Fruit fly (Drosophila melanogaster) whole organism, embryonic: ENCODE results near the gene CG43895.

Source experiments
- BEAF-32 ChIP-seq: fragments of 200-800 bp; sonication (Bioruptor generic); optimal IDR thresholded peaks from 3 replicates; lab custom pipeline; 2017; ENCODE audit warnings: missing biosample characterization, missing genetic modification characterization, mild to moderate bottlenecking, moderate library complexity, missing genetic modification reagents
- CG10147 ChIP-seq: fragments of 200-800 bp; sonication (Bioruptor generic); optimal IDR thresholded peaks from 2 replicates; lab custom pipeline; 2019; ENCODE audit warnings: missing biosample characterization, mild to moderate bottlenecking, missing genetic modification characterization, moderate library complexity
- CG10321 ChIP-seq: fragments of 200-800 bp; sonication (Bioruptor generic); IDR thresholded peaks from 2 replicates; pipeline ENCODE4 v1.3.6; 2022; ENCODE audit warnings: missing biosample characterization, missing genetic modification characterization
- CG10959 ChIP-seq: fragments of 200-800 bp; sonication (Bioruptor generic); IDR thresholded peaks from 2 replicates; pipeline ENCODE4 v1.3.6; 2022; ENCODE audit warnings: missing biosample characterization, missing genetic modification characterization
- CG11456 ChIP-seq: fragments of 200-800 bp; sonication (Bioruptor generic); IDR thresholded peaks from 3 replicates; pipeline ENCODE4 v1.3.6; 2022; ENCODE audit warnings: missing biosample characterization, missing genetic modification characterization
- CG12236 ChIP-seq: fragments of 200-800 bp; sonication (Bioruptor generic); optimal IDR thresholded peaks from 2 replicates; lab custom pipeline; 2016; ENCODE audit warnings: missing biosample characterization, missing genetic modification characterization
- CG1233 ChIP-seq: fragments of 200-800 bp; sonication (Bioruptor generic); optimal IDR thresholded peaks from 4 replicates; lab custom pipeline; 2018; ENCODE audit warnings: missing biosample characterization, mild to moderate bottlenecking, missing genetic modification characterization
- CG13123 ChIP-seq: fragments of 200-800 bp; sonication (Bioruptor generic); optimal IDR thresholded peaks from 2 replicates; lab custom pipeline; 2016; ENCODE audit warnings: missing biosample characterization, missing genetic modification characterization
- CG13894 ChIP-seq: fragments of 200-800 bp; sonication (Bioruptor generic); optimal IDR thresholded peaks from 3 replicates; lab custom pipeline; 2018; ENCODE audit warnings: missing biosample characterization, mild to moderate bottlenecking, missing genetic modification characterization, moderate library complexity
- CG14860 ChIP-seq: fragments of 200-800 bp; sonication (Bioruptor generic); IDR thresholded peaks from 3 replicates; pipeline ENCODE4 v1.3.6; 2022; ENCODE audit warnings: missing biosample characterization, missing genetic modification characterization; ENCODE audit not compliant: partially characterized antibody
- CG1602 ChIP-seq: fragments of 200-800 bp; sonication (Bioruptor generic); optimal IDR thresholded peaks from 3 replicates; lab custom pipeline; 2016; ENCODE audit warnings: missing biosample characterization, missing genetic modification characterization
- CG17802 ChIP-seq: fragments of 200-800 bp; sonication (Bioruptor generic); optimal IDR thresholded peaks from 2 replicates; lab custom pipeline; 2018; ENCODE audit warnings: missing biosample characterization, mild to moderate bottlenecking, missing genetic modification characterization, moderate library complexity
- CG3163 ChIP-seq: fragments of 200-800 bp; sonication (Bioruptor generic); optimal IDR thresholded peaks from 3 replicates; lab custom pipeline; 2016; ENCODE audit warnings: missing biosample characterization, missing genetic modification characterization
- CG34376 ChIP-seq: fragments of 200-800 bp; sonication (Bioruptor generic); optimal IDR thresholded peaks from 2 replicates; lab custom pipeline; 2018; ENCODE audit warnings: missing biosample characterization, mild to moderate bottlenecking, missing genetic modification characterization
- CG3838 ChIP-seq: fragments of 200-800 bp; sonication (Bioruptor generic); optimal IDR thresholded peaks from 3 replicates; lab custom pipeline; 2016; ENCODE audit warnings: missing biosample characterization, missing genetic modification characterization
- CG4730 ChIP-seq: fragments of 200-800 bp; sonication (Bioruptor generic); IDR thresholded peaks from 2 replicates; pipeline ENCODE4 v1.3.6; 2022; ENCODE audit warnings: missing biosample characterization, missing genetic modification characterization
- CG5953 ChIP-seq: fragments of 200-800 bp; sonication (Bioruptor generic); IDR thresholded peaks from 2 replicates; pipeline ENCODE4 v1.3.6; 2022; ENCODE audit warnings: missing biosample characterization, missing genetic modification characterization
- CG6689 ChIP-seq: fragments of 200-800 bp; sonication (Bioruptor generic); IDR thresholded peaks from 2 replicates; pipeline ENCODE4 v1.3.6; 2022; ENCODE audit warnings: missing biosample characterization, missing genetic modification characterization
- CG6854 ChIP-seq: fragments of 200-800 bp; sonication (Bioruptor generic); optimal IDR thresholded peaks from 3 replicates; lab custom pipeline; 2017; ENCODE audit warnings: missing biosample characterization, mild to moderate bottlenecking, missing genetic modification characterization
- CG7271 ChIP-seq: fragments of 200-800 bp; sonication (Bioruptor generic); optimal IDR thresholded peaks from 2 replicates; lab custom pipeline; 2018; ENCODE audit warnings: missing biosample characterization, mild to moderate bottlenecking, missing genetic modification characterization, moderate library complexity
- CG7963 ChIP-seq: fragments of 200-800 bp; sonication (Bioruptor generic); IDR thresholded peaks from 3 replicates; pipeline ENCODE4 v1.3.6; 2022; ENCODE audit warnings: missing biosample characterization, missing genetic modification characterization; ENCODE audit not compliant: partially characterized antibody
- CG8478 ChIP-seq: fragments of >200 bp; optimal IDR thresholded peaks from 2 replicates; lab custom pipeline; 2018
- CG9609 ChIP-seq: fragments of 200-800 bp; sonication (Bioruptor generic); optimal IDR thresholded peaks from 3 replicates; lab custom pipeline; 2016; ENCODE audit warnings: missing biosample characterization, missing genetic modification characterization
- CG9817 ChIP-seq: fragments of 200-800 bp; sonication (Bioruptor generic); optimal IDR thresholded peaks from 2 replicates; lab custom pipeline; 2018; ENCODE audit warnings: missing biosample characterization, mild to moderate bottlenecking, missing genetic modification characterization, moderate library complexity
- Dad ChIP-seq: fragments of 200-800 bp; sonication (Bioruptor generic); optimal IDR thresholded peaks from 3 replicates; lab custom pipeline; 2016; ENCODE audit warnings: missing biosample characterization, missing genetic modification characterization
- E2f2 ChIP-seq: fragments of 200-800 bp; sonication (Bioruptor generic); IDR thresholded peaks from 2 replicates; pipeline ENCODE4 v1.3.6; 2022; ENCODE audit warnings: missing biosample characterization, missing genetic modification characterization
- Eip74EF ChIP-seq, 2 experiments: fragments of 200-800 bp in 1 of 2; fragments of >200 bp in 1 of 2; sonication (Bioruptor generic) in 1 of 2; optimal IDR thresholded peaks; 2 replicates each; lab custom pipeline; 2017 to 2019; ENCODE audit warnings: missing biosample characterization in 2 of 2, missing genetic modification characterization in 2 of 2, mild to moderate bottlenecking in 1 of 2, moderate library complexity in 1 of 2
- HLH3B ChIP-seq: fragments of 200-800 bp; sonication (Bioruptor generic); IDR thresholded peaks from 2 replicates; pipeline ENCODE4 v1.3.6; 2022; ENCODE audit warnings: missing biosample characterization, missing genetic modification characterization
- HLH4C ChIP-seq: fragments of 200-800 bp; sonication (Bioruptor generic); IDR thresholded peaks from 3 replicates; pipeline ENCODE4 v1.3.6; 2022; ENCODE audit warnings: missing biosample characterization, missing genetic modification characterization; ENCODE audit not compliant: partially characterized antibody
- HmgZ ChIP-seq: fragments of 200-800 bp; sonication (Bioruptor generic); optimal IDR thresholded peaks from 2 replicates; lab custom pipeline; 2018; ENCODE audit warnings: missing biosample characterization, mild to moderate bottlenecking, missing genetic modification characterization
- Mad ChIP-seq: fragments of 200-800 bp; sonication (Bioruptor generic); optimal IDR thresholded peaks from 2 replicates; lab custom pipeline; 2016; ENCODE audit warnings: missing biosample characterization, missing genetic modification characterization
- Oaz ChIP-seq: fragments of 200-800 bp; sonication (Bioruptor generic); IDR thresholded peaks from 2 replicates; pipeline ENCODE4 v1.3.6; 2022; ENCODE audit warnings: missing biosample characterization, missing genetic modification characterization
- Pdp1 ChIP-seq, 2 experiments: fragments of 200-800 bp; sonication (Bioruptor generic); optimal IDR thresholded peaks; 3 replicates each; lab custom pipeline; 2016; ENCODE audit warnings: missing biosample characterization in 2 of 2, missing genetic modification characterization in 2 of 2, mild to moderate bottlenecking in 1 of 2, moderate library complexity in 1 of 2
- Scr ChIP-seq: fragments of 200-800 bp; sonication (Bioruptor generic); IDR thresholded peaks from 2 replicates; pipeline ENCODE4 v1.3.6; 2022; ENCODE audit warnings: missing biosample characterization, missing genetic modification characterization; ENCODE audit not compliant: partially characterized antibody
- Sox102F ChIP-seq: fragments of 200-800 bp; sonication (Bioruptor generic); optimal IDR thresholded peaks from 2 replicates; lab custom pipeline; 2018; ENCODE audit warnings: missing biosample characterization, mild to moderate bottlenecking, missing genetic modification characterization, moderate library complexity
- Sry-δ ChIP-seq: fragments of 200-800 bp; sonication (Bioruptor generic); optimal IDR thresholded peaks from 2 replicates; lab custom pipeline; 2016; ENCODE audit warnings: missing biosample characterization, missing genetic modification characterization
- Stat92E ChIP-seq, 3 experiments: fragments of >200 bp in 2 of 3; fragments of 200-800 bp in 1 of 3; sonication (Bioruptor generic) in 1 of 3; optimal IDR thresholded peaks; 2 replicates each; lab custom pipeline; 2017 to 2019; ENCODE audit warnings: missing biosample characterization in 3 of 3, missing genetic modification characterization in 3 of 3, mild to moderate bottlenecking in 1 of 3, moderate library complexity in 1 of 3
- ase ChIP-seq: fragments of 200-800 bp; sonication (Bioruptor generic); IDR thresholded peaks from 3 replicates; pipeline ENCODE4 v1.3.6; 2022; ENCODE audit warnings: missing biosample characterization, missing genetic modification characterization
- bigmax ChIP-seq: fragments of 200-800 bp; sonication (Bioruptor generic); optimal IDR thresholded peaks from 2 replicates; lab custom pipeline; 2018; ENCODE audit warnings: missing biosample characterization, mild to moderate bottlenecking, missing genetic modification characterization
- bsh ChIP-seq, 2 experiments: fragments of 200-800 bp; sonication (Bioruptor generic); optimal IDR thresholded peaks; 2 replicates each; lab custom pipeline; 2017 to 2018; ENCODE audit warnings: mild to moderate bottlenecking in 2 of 2, missing biosample characterization in 2 of 2, missing genetic modification characterization in 2 of 2, moderate library complexity in 1 of 2
- chn ChIP-seq: fragments of 200-800 bp; sonication (Bioruptor generic); optimal IDR thresholded peaks from 2 replicates; lab custom pipeline; 2016; ENCODE audit warnings: missing biosample characterization, missing genetic modification characterization
- gcm2 ChIP-seq: fragments of 200-800 bp; sonication (Bioruptor generic); optimal IDR thresholded peaks from 2 replicates; lab custom pipeline; 2016; ENCODE audit warnings: missing biosample characterization, missing genetic modification characterization
- gsb-n ChIP-seq: fragments of 200-800 bp; sonication (Bioruptor generic); optimal IDR thresholded peaks from 3 replicates; lab custom pipeline; 2018; ENCODE audit warnings: missing biosample characterization, mild to moderate bottlenecking, missing genetic modification characterization
- insv ChIP-seq, 2 experiments: fragments of 200-800 bp; sonication (Bioruptor generic); optimal IDR thresholded peaks; 3 replicates each; lab custom pipeline; 2016 to 2018; ENCODE audit warnings: missing biosample characterization in 2 of 2, missing genetic modification characterization in 2 of 2
- ken ChIP-seq: fragments of 200-800 bp; sonication (Bioruptor generic); IDR thresholded peaks from 3 replicates; pipeline ENCODE4 v1.3.6; 2022; ENCODE audit warnings: missing biosample characterization, missing genetic modification characterization
- klu ChIP-seq: fragments of 200-800 bp; sonication (Bioruptor generic); IDR thresholded peaks from 2 replicates; pipeline ENCODE4 v1.3.6; 2022; ENCODE audit warnings: missing biosample characterization, missing genetic modification characterization
- pum ChIP-seq: fragments of 200-800 bp; sonication (Bioruptor generic); optimal IDR thresholded peaks from 2 replicates; lab custom pipeline; 2016; ENCODE audit warnings: missing biosample characterization, missing genetic modification characterization
- slbo ChIP-seq: fragments of 200-800 bp; sonication (Bioruptor generic); IDR thresholded peaks from 2 replicates; pipeline ENCODE4 v1.3.6; 2022; ENCODE audit warnings: missing biosample characterization, missing genetic modification characterization
- zfh2 ChIP-seq: fragments of 200-800 bp; sonication (Bioruptor generic); optimal IDR thresholded peaks from 2 replicates; lab custom pipeline; 2016; ENCODE audit warnings: missing biosample characterization, missing genetic modification characterization

Gene CG43895

DNA sequence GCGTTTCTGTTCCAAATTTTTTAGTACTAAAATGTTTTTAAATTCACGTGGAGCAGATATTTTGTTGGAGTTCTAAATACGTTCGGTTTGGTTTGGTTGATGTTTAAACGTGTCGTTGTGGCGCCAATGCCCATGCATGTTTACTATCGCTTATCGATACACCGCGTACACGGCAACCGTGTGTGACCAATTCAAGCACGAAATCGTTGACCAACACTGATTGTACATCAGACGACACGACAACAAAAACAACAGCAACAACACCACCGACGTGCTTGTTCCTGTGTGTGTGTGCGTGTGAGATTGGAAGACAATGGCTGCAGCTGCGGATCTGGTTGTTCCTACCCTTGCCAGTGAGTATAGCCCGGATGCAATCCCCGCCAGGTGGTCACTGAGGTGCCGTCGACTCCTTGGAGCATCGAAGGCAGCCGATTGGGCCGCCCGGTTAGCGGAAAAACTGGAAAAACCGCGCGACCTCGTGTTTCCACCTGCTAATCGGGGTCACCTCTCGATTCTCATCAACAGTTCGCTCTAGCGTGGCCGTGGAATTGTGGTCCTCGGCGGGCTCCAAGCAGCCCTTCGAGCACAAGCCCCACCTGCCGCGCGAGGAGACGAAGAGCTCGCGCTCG, 11.3 kb upstream of the CG43895 start, which contains the start of gene eIF2A (continued):
- peak; percentile 59; the same call in 1 of the 2 replicates for TF ChIP-seq CG10321 (GFP tag; lab: Robert Waterston, UW)
- peak; percentile 65 for TF ChIP-seq CG3163 (GFP tag; lab: Kevin White, UChicago)
- peak; percentile 76 for TF ChIP-seq BEAF-32 (GFP tag; lab: Kevin White, UChicago)
- no peak for TF ChIP-seq CG10147 (GFP tag; lab: Kevin White, UChicago)
- TF ChIP-seq CG1233 (GFP tag; lab: Kevin White, UChicago), result no peak
- peak; percentile 99 for TF ChIP-seq gsb-n (tag; lab: Kevin White, UChicago)
- peak; percentile 54 for TF ChIP-seq chn (GFP tag; lab: Kevin White, UChicago)
- TF ChIP-seq CG1602, result peak; percentile 30
- peak in 1 of 2 experiments; percentile 8 for TF ChIP-seq Eip74EF (GFP tag; optimal IDR thresholded peaks at IDR 0.05; lab: Kevin White, UChicago)
- TF ChIP-seq Sox102F (GFP tag; lab: Kevin White, UChicago), result no peak
- peak; percentile 73 for TF ChIP-seq Mad (GFP tag; lab: Kevin White, UChicago)
- TF ChIP-seq CG7963, result peak; percentile 74
- peak; percentile 78; the same call in 2 of the 3 replicates for TF ChIP-seq ken (GFP tag; lab: Robert Waterston, UW)
- peak; percentile 69; the same call in 1 of the 3 replicates for TF ChIP-seq CG11456
- TF ChIP-seq Stat92E (GFP tag; optimal IDR thresholded peaks at IDR 0.05; lab: Kevin White, UChicago), result no peak
- TF ChIP-seq CG17802 (tag; lab: Kevin White, UChicago), result peak; percentile 17
- peak; percentile 19 for TF ChIP-seq CG6854 (GFP tag; lab: Kevin White, UChicago)
- TF ChIP-seq CG13894 (tag; lab: Kevin White, UChicago), result peak; percentile 80
- TF ChIP-seq CG9817 (tag; lab: Kevin White, UChicago), result peak; percentile 40
- no peak for TF ChIP-seq CG4730 (GFP tag; lab: Robert Waterston, UW)
- TF ChIP-seq gcm2 (GFP tag; lab: Kevin White, UChicago), result peak; percentile 51
- TF ChIP-seq CG34376, result peak; percentile 51
- TF ChIP-seq CG9609 (GFP tag; lab: Kevin White, UChicago), result peak; percentile 63
- peak; percentile 28 for TF ChIP-seq CG8478 (lab: Kevin White, UChicago)
- TF ChIP-seq Sry-δ (GFP tag; lab: Kevin White, UChicago), result peak; percentile 78
- TF ChIP-seq CG13123 (GFP tag; lab: Kevin White, UChicago), result no peak
- peak; percentile 73 for TF ChIP-seq Scr (GFP tag; lab: Robert Waterston, UW)
- TF ChIP-seq pum (GFP tag; lab: Kevin White, UChicago), result peak; percentile 23
- peak; percentile 71 for TF ChIP-seq HLH4C (GFP tag; lab: Robert Waterston, UW)
- peak; percentile 73 for TF ChIP-seq zfh2 (GFP tag; lab: Kevin White, UChicago)
- peak; percentile 94 for TF ChIP-seq HmgZ
- TF ChIP-seq CG5953 (GFP tag; lab: Robert Waterston, UW), result no peak
- TF ChIP-seq bsh (GFP tag; optimal IDR thresholded peaks at IDR 0.05; lab: Kevin White, UChicago), result peak in 1 of 2 experiments; percentile 47
- 0 out of 3 replicates have a peak, but pooled peaks have one; percentile 39 for TF ChIP-seq CG14860 (GFP tag; lab: Robert Waterston, UW)
- peak; percentile 41 to 55 for TF ChIP-seq Pdp1 (GFP tag; optimal IDR thresholded peaks at IDR 0.05; lab: Kevin White, UChicago)
- TF ChIP-seq HLH3B (GFP tag; lab: Robert Waterston, UW), result peak; percentile 51
- TF ChIP-seq CG6689 (GFP tag; lab: Robert Waterston, UW), result 0 out of 2 replicates have a peak, but pooled peaks have one; percentile 37
- TF ChIP-seq CG3838 (GFP tag; lab: Kevin White, UChicago), result no peak
- TF ChIP-seq klu (GFP tag; lab: Robert Waterston, UW), result no peak
- no peak for TF ChIP-seq CG7271 (tag; lab: Kevin White, UChicago)
- peak; percentile 99 for TF ChIP-seq E2f2
- peak; percentile 66 for TF ChIP-seq Dad (GFP tag; lab: Kevin White, UChicago)
- no peak for TF ChIP-seq ase (GFP tag; lab: Robert Waterston, UW)
- peak; percentile 21; the same call in 1 of the 2 replicates for TF ChIP-seq CG10959 (GFP tag; lab: Robert Waterston, UW)
- TF ChIP-seq CG12236, result no peak
- peak; percentile 72 for TF ChIP-seq slbo
- TF ChIP-seq bigmax (GFP tag; lab: Kevin White, UChicago), result peak; percentile 46
- TF ChIP-seq insv (GFP tag; optimal IDR thresholded peaks at IDR 0.05; lab: Kevin White, UChicago), result peak in 1 of 2 experiments; percentile 60
- TF ChIP-seq Oaz (GFP tag; lab: Robert Waterston, UW), result no peak
